Fruit fly (Drosophila melanogaster) whole organism, prepupa: ENCODE results near the gene CG14435.

Experiments
- CG6163 ChIP-seq: fragments of 200-800 bp; sonication (Bioruptor generic); IDR thresholded peaks from 3 replicates; pipeline ENCODE4 v1.3.6; 2022; ENCODE audit warnings: missing biosample characterization, missing genetic modification characterization
- Hr4 ChIP-seq: fragments of 200-800 bp; sonication (Bioruptor generic); optimal IDR thresholded peaks from 3 replicates; lab custom pipeline; 2016; ENCODE audit warnings: missing biosample characterization, missing genetic modification characterization
- ss ChIP-seq, 2 experiments: fragments of 200-800 bp; sonication (Bioruptor generic); optimal IDR thresholded peaks; 2 replicates in 1 of 2; 3 replicates in 1 of 2; lab custom pipeline; 2017 to 2018; ENCODE audit warnings: mild to moderate bottlenecking in 2 of 2, missing biosample characterization in 2 of 2, missing genetic modification characterization in 2 of 2, moderate library complexity in 1 of 2

DNA sequence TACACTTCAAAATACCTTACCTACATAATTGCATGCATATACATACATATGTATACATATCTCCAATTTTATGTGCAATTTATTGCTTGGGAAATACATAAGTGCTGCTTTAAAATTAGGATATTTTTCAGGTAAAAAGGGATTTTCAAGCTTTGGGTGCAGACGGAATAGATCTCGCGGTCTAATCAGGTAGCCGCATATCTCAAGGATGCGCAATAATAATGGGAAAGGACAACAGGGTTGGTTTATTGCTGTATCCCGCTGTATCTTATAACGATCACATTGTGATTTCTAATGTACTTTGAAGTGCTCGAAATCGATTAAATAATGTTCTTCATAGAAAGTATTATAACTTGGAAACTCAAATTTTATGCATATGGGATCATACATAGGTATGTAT, 14.0 kb upstream of the CG14435 start:
- TF ChIP-seq ss (GFP tag; optimal IDR thresholded peaks at IDR 0.05; lab: Kevin White, UChicago) (no peak), CG6163 (GFP tag; lab: Robert Waterston, UW) (no peak), Hr4 (GFP tag; lab: Kevin White, UChicago) (no peak)
